Worm (Caenorhabditis elegans): ENCODE measurements around the gene F11D11.6.

The F11D11.6 gene

ce11 chrV:18723604-18724003, 29.3 kb downstream of the F11D11.6 start (continued):
- TF ChIP-seq pqm-1 (tag; optimal IDR thresholded peaks at IDR 0.05) (peak; percentile 79), skn-1 (tag; optimal IDR thresholded peaks at IDR 0.05) (peak; percentile 55), hmg-11 (tag; optimal IDR thresholded peaks at IDR 0.05) (peak; percentile 94), ceh-82 (tag; optimal IDR thresholded peaks at IDR 0.05) (peak; percentile 79), mdl-1 (tag; optimal IDR thresholded peaks at IDR 0.05) (no peak), elt-2 (tag; optimal IDR thresholded peaks at IDR 0.05) (peak; percentile 66)

DNA sequence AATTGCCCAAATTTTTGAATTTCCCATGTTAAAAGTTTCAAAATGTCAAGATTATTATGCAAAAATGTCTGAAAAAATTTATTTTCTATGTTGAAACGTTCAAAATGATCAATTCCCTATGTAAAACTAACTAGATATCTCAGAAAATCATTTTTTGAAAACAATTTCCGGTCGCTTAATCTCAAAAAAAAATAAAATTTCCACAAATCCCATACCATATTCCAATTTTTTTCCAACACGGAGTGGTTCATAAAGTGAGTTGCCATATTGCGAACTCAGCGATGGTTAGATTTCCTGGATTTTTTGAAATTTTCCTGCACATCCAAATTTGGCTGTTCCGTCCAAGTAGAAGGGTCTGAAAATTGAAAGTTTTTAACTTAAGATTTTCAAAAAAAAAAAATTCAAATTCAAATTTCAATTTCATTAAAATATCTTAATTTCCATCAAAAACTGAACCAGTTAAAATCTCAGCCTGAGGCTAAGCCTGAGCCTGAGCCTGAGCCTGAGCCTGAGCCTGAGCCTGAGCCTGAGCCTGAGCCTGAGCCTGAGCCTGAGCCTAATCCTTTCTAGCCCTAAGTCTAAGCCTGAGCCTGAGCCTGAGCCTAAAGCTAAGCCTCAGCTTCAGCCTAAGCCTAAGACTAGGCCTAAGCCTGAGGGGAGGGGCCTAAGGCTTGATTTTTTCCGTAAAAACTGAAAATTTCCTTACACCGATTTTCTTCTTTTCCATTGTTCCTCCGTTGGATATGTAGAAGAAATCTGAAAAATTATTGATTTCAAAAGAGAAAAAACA, 30.2 kb downstream of the F11D11.6 start:
- TF ChIP-seq elt-3 (tag; optimal IDR thresholded peaks at IDR 0.05) (no peak), hmg-11 (tag; optimal IDR thresholded peaks at IDR 0.05) (peak; percentile 15), elt-2 (tag; optimal IDR thresholded peaks at IDR 0.05) (no peak), snpc-4 (tag; optimal IDR thresholded peaks at IDR 0.05) (no peak), nhr-237 (tag; optimal IDR thresholded peaks at IDR 0.05) (no peak)

DNA sequence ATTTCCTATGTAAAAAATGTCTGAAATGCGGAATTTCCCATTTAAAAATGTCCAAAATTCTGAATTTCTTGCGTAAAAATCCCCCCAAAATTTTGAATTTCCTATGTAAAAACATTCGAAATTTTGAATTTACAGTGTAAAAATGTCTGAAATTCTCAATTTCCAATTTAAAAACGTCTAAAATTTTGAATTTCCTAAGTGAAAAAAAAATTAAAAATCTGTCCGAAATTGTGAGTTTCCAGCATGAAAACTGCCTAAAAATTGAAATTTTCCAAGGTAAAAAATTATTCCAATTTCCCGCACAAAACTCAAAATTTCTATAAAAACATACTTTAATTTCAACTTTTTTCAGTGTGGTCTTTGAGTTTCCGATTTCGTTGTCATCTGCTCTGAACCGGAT, 31.1 kb downstream of the F11D11.6 start:
- TF ChIP-seq ZK546.5 (tag; optimal IDR thresholded peaks at IDR 0.05) (no peak), ceh-16 (tag; optimal IDR thresholded peaks at IDR 0.05) (no peak), nhr-12 (tag; optimal IDR thresholded peaks at IDR 0.05) (no peak), jun-1 (tag; optimal IDR thresholded peaks at IDR 0.05) (no peak), eor-1 (tag; optimal IDR thresholded peaks at IDR 0.05) (no peak), nfya-1 (tag; optimal IDR thresholded peaks at IDR 0.05; ENCODE audit: insufficient read depth) (no peak), aly-2 (tag; optimal IDR thresholded peaks at IDR 0.05) (no peak), nhr-77 (tag; optimal IDR thresholded peaks at IDR 0.05) (no peak), lsy-12 (tag; optimal IDR thresholded peaks at IDR 0.05) (no peak), lin-39 (tag; optimal IDR thresholded peaks at IDR 0.05) (no peak), ceh-82 (tag; optimal IDR thresholded peaks at IDR 0.05) (no peak), egl-5 (tag; optimal IDR thresholded peaks at IDR 0.05) (no peak), nhr-11 (tag; optimal IDR thresholded peaks at IDR 0.05) (no peak), pha-4 (tag; optimal IDR thresholded peaks at IDR 0.05) (no peak), elt-3 (tag; optimal IDR thresholded peaks at IDR 0.05) (no peak), R02D3.7 (tag; optimal IDR thresholded peaks at IDR 0.05) (no peak), zag-1 (tag; optimal IDR thresholded peaks at IDR 0.05) (no peak), sea-2 (GFP tag; optimal IDR thresholded peaks at IDR 0.05) (no peak), fkh-10 (GFP tag; optimal IDR thresholded peaks at IDR 0.05) (no peak)

- TF ChIP-seq nhr-25 (tag; optimal IDR thresholded peaks at IDR 0.05) (no peak), hmg-11 (tag; optimal IDR thresholded peaks at IDR 0.05) (no peak), pqm-1 (tag; optimal IDR thresholded peaks at IDR 0.05) (no peak), fkh-10 (GFP tag; optimal IDR thresholded peaks at IDR 0.05) (no peak), nhr-76 (tag; optimal IDR thresholded peaks at IDR 0.05) (no peak), R02D3.7 (tag; optimal IDR thresholded peaks at IDR 0.05) (no peak), pha-4 (tag; optimal IDR thresholded peaks at IDR 0.05) (peak; percentile 4), aly-2 (tag; optimal IDR thresholded peaks at IDR 0.05) (no peak), ZK546.5 (tag; optimal IDR thresholded peaks at IDR 0.05) (no peak), elt-2 (tag; optimal IDR thresholded peaks at IDR 0.05) (peak; percentile 72), skn-1 (tag; optimal IDR thresholded peaks at IDR 0.05) (no peak)
Measured at ce11 chrV:18719956-18720489, 32.9 kb downstream of the F11D11.6 start, which contains the start of gene Y17D7C.2. Y17D7C.2 (minus strand) TSS chrV:18719987.

ce11 chrV:18719412-18719811, 33.5 kb downstream of the F11D11.6 start:
- TF ChIP-seq ama-1 (optimal IDR thresholded peaks at IDR 0.05) (no peak), unc-39 (tag; optimal IDR thresholded peaks at IDR 0.05) (no peak), zag-1 (tag; optimal IDR thresholded peaks at IDR 0.05) (no peak), hmg-11 (tag; optimal IDR thresholded peaks at IDR 0.05) (no peak), ceh-82 (tag; optimal IDR thresholded peaks at IDR 0.05) (no peak), egl-5 (tag; optimal IDR thresholded peaks at IDR 0.05) (no peak), ZK546.5 (tag; optimal IDR thresholded peaks at IDR 0.05) (no peak), skn-1 (tag; optimal IDR thresholded peaks at IDR 0.05) (no peak), nhr-11 (tag; optimal IDR thresholded peaks at IDR 0.05) (no peak), ceh-28 (tag; optimal IDR thresholded peaks at IDR 0.05) (no peak), nhr-237 (tag; optimal IDR thresholded peaks at IDR 0.05) (no peak), ceh-9 (tag; optimal IDR thresholded peaks at IDR 0.05) (no peak), R02D3.7 (tag; optimal IDR thresholded peaks at IDR 0.05) (no peak), nhr-12 (tag; optimal IDR thresholded peaks at IDR 0.05) (no peak)

Measured in whole organism, L3 larva.